Fruit fly (Drosophila melanogaster) whole organism, embryonic: ENCODE measurements around the gene IntS4.

Source experiments
- BEAF-32 ChIP-seq: fragments of 200-800 bp; sonication (Bioruptor generic); optimal IDR thresholded peaks from 3 replicates; lab custom pipeline; 2017; ENCODE audit warnings: missing biosample characterization, missing genetic modification characterization, mild to moderate bottlenecking, moderate library complexity, missing genetic modification reagents
- CG10267 ChIP-seq: fragments of 200-800 bp; sonication (Bioruptor generic); optimal IDR thresholded peaks from 2 replicates; lab custom pipeline; 2018; ENCODE audit warnings: missing biosample characterization, mild to moderate bottlenecking, missing genetic modification characterization, moderate library complexity
- CG10543 ChIP-seq: fragments of 200-800 bp; sonication (Bioruptor generic); optimal IDR thresholded peaks from 3 replicates; lab custom pipeline; 2017; ENCODE audit warnings: missing biosample characterization, mild to moderate bottlenecking, missing genetic modification characterization, moderate library complexity
- CG1233 ChIP-seq: fragments of 200-800 bp; sonication (Bioruptor generic); optimal IDR thresholded peaks from 4 replicates; lab custom pipeline; 2018; ENCODE audit warnings: missing biosample characterization, mild to moderate bottlenecking, missing genetic modification characterization
- CG15269 ChIP-seq: fragments of 200-800 bp; sonication (Bioruptor generic); optimal IDR thresholded peaks from 2 replicates; lab custom pipeline; 2018; ENCODE audit warnings: missing biosample characterization, mild to moderate bottlenecking, missing genetic modification characterization, moderate library complexity
- CG17361 ChIP-seq: fragments of 200-800 bp; sonication (Bioruptor generic); IDR thresholded peaks from 3 replicates; pipeline ENCODE4 v1.3.6; 2022; ENCODE audit warnings: missing biosample characterization, missing genetic modification characterization
- CG17912 ChIP-seq: fragments of 200-800 bp; sonication (Bioruptor generic); optimal IDR thresholded peaks from 2 replicates; lab custom pipeline; 2018; ENCODE audit warnings: missing biosample characterization, mild to moderate bottlenecking, missing genetic modification characterization
- CG18262 ChIP-seq: fragments of 200-800 bp; optimal IDR thresholded peaks from 3 replicates; lab custom pipeline; 2019; ENCODE audit warnings: missing biosample characterization, mild to moderate bottlenecking, missing genetic modification characterization, moderate library complexity
- CG30403 ChIP-seq: fragments of 200-800 bp; sonication (Bioruptor generic); optimal IDR thresholded peaks from 3 replicates; lab custom pipeline; 2016; ENCODE audit warnings: missing biosample characterization, missing genetic modification characterization
- CG30431 ChIP-seq: fragments of 200-800 bp; sonication (Bioruptor generic); optimal IDR thresholded peaks from 2 replicates; lab custom pipeline; 2017; ENCODE audit warnings: missing biosample characterization, missing genetic modification characterization
- CG31441 ChIP-seq: fragments of 200-800 bp; sonication (Bioruptor generic); IDR thresholded peaks from 2 replicates; pipeline ENCODE4 v1.3.6; 2022; ENCODE audit warnings: missing biosample characterization, missing genetic modification characterization
- CG3847 ChIP-seq: fragments of 200-800 bp; sonication (Bioruptor generic); IDR thresholded peaks from 2 replicates; pipeline ENCODE4 v1.3.6; 2022; ENCODE audit warnings: missing biosample characterization, missing genetic modification characterization
- CG5953 ChIP-seq: fragments of 200-800 bp; sonication (Bioruptor generic); IDR thresholded peaks from 2 replicates; pipeline ENCODE4 v1.3.6; 2022; ENCODE audit warnings: missing biosample characterization, missing genetic modification characterization
- CG6175 ChIP-seq: fragments of 200-800 bp; sonication (Bioruptor generic); IDR thresholded peaks from 3 replicates; pipeline ENCODE4 v1.3.6; 2022; ENCODE audit warnings: missing biosample characterization, missing genetic modification characterization
- CG7963 ChIP-seq: fragments of 200-800 bp; sonication (Bioruptor generic); IDR thresholded peaks from 3 replicates; pipeline ENCODE4 v1.3.6; 2022; ENCODE audit warnings: missing biosample characterization, missing genetic modification characterization; ENCODE audit not compliant: partially characterized antibody
- CG8290 ChIP-seq, 3 experiments: fragments of 200-800 bp; sonication (Bioruptor generic); optimal IDR thresholded peaks; 2 replicates each; lab custom pipeline; 2016 to 2019; ENCODE audit warnings: missing biosample characterization in 3 of 3, missing genetic modification characterization in 3 of 3, mild to moderate bottlenecking in 2 of 3, moderate library complexity in 1 of 3
- CG8924 ChIP-seq: fragments of 200-800 bp; optimal IDR thresholded peaks from 3 replicates; lab custom pipeline; 2019; ENCODE audit warnings: missing biosample characterization, mild to moderate bottlenecking, missing genetic modification characterization, moderate library complexity
- CG9437 ChIP-seq: fragments of 200-800 bp; sonication (Bioruptor generic); optimal IDR thresholded peaks from 2 replicates; lab custom pipeline; 2018; ENCODE audit warnings: missing biosample characterization, mild to moderate bottlenecking, missing genetic modification characterization
- D19A ChIP-seq: fragments of 200-800 bp; optimal IDR thresholded peaks from 3 replicates; lab custom pipeline; 2019; ENCODE audit warnings: missing biosample characterization, mild to moderate bottlenecking, missing genetic modification characterization, moderate library complexity
- Dip3 ChIP-seq: fragments of 200-800 bp; sonication (Bioruptor generic); optimal IDR thresholded peaks from 3 replicates; lab custom pipeline; 2016; ENCODE audit warnings: missing biosample characterization, missing genetic modification characterization
- Fer2 ChIP-seq: fragments of 200-800 bp; sonication (Bioruptor generic); optimal IDR thresholded peaks from 2 replicates; lab custom pipeline; 2018; ENCODE audit warnings: missing biosample characterization, mild to moderate bottlenecking, missing genetic modification characterization, moderate library complexity
- Hr51 ChIP-seq, 2 experiments: fragments of 200-800 bp; sonication (Bioruptor generic); optimal IDR thresholded peaks; 2 replicates in 1 of 2; 3 replicates in 1 of 2; lab custom pipeline; 2016 to 2018; ENCODE audit warnings: missing biosample characterization in 2 of 2, missing genetic modification characterization in 2 of 2, mild to moderate bottlenecking in 1 of 2, moderate library complexity in 1 of 2
- Hsf ChIP-seq: fragments of 200-800 bp; sonication (Bioruptor generic); optimal IDR thresholded peaks from 3 replicates; lab custom pipeline; 2016; ENCODE audit warnings: missing biosample characterization, missing genetic modification characterization
- Mrtf ChIP-seq: fragments of 200-800 bp; sonication (Bioruptor generic); IDR thresholded peaks from 3 replicates; pipeline ENCODE4 v1.3.6; 2022; ENCODE audit warnings: missing biosample characterization, missing genetic modification characterization
- Neu2 ChIP-seq: fragments of 200-800 bp; sonication (Bioruptor generic); optimal IDR thresholded peaks from 3 replicates; lab custom pipeline; 2016; ENCODE audit warnings: missing biosample characterization, missing genetic modification characterization, borderline replicate concordance
- PHDP ChIP-seq: fragments of 200-800 bp; sonication (Bioruptor generic); optimal IDR thresholded peaks from 3 replicates; lab custom pipeline; 2018; ENCODE audit warnings: missing biosample characterization, mild to moderate bottlenecking, missing genetic modification characterization, moderate library complexity
- Sin3A ChIP-seq: fragments of >200 bp; optimal IDR thresholded peaks from 2 replicates; lab custom pipeline; 2018
- Sox100B ChIP-seq: fragments of 200-800 bp; sonication (Bioruptor generic); optimal IDR thresholded peaks from 3 replicates; lab custom pipeline; 2018; ENCODE audit warnings: missing biosample characterization, mild to moderate bottlenecking, missing genetic modification characterization
- Sox102F ChIP-seq: fragments of 200-800 bp; sonication (Bioruptor generic); optimal IDR thresholded peaks from 2 replicates; lab custom pipeline; 2018; ENCODE audit warnings: missing biosample characterization, mild to moderate bottlenecking, missing genetic modification characterization, moderate library complexity
- Taf1 ChIP-seq: fragments of 200-800 bp; sonication (Bioruptor generic); IDR thresholded peaks from 2 replicates; pipeline ENCODE4 v1.3.6; 2022; ENCODE audit warnings: missing biosample characterization, missing genetic modification characterization
- en ChIP-seq: fragments of 200-800 bp; sonication (Bioruptor generic); optimal IDR thresholded peaks from 2 replicates; lab custom pipeline; 2016; ENCODE audit warnings: missing biosample characterization, missing genetic modification characterization
- ewg ChIP-seq: fragments of 200-800 bp; sonication (Bioruptor generic); optimal IDR thresholded peaks from 3 replicates; lab custom pipeline; 2017; ENCODE audit warnings: mild to moderate bottlenecking, missing biosample characterization, missing genetic modification reagents, missing genetic modification characterization
- exex ChIP-seq: fragments of 200-800 bp; sonication (Bioruptor generic); optimal IDR thresholded peaks from 4 replicates; lab custom pipeline; 2018; ENCODE audit warnings: missing biosample characterization, mild to moderate bottlenecking, missing genetic modification characterization, moderate library complexity
- fd102C ChIP-seq: fragments of 200-800 bp; sonication (Bioruptor generic); optimal IDR thresholded peaks from 2 replicates; lab custom pipeline; 2018; ENCODE audit warnings: missing biosample characterization, mild to moderate bottlenecking, missing genetic modification characterization, moderate library complexity
- gcm ChIP-seq: fragments of 200-800 bp; sonication (Bioruptor generic); optimal IDR thresholded peaks from 2 replicates; lab custom pipeline; 2019; ENCODE audit warnings: missing biosample characterization, mild to moderate bottlenecking, missing genetic modification characterization, moderate library complexity
- gem ChIP-seq: fragments of 200-800 bp; sonication (Bioruptor generic); optimal IDR thresholded peaks from 2 replicates; lab custom pipeline; 2019; ENCODE audit warnings: missing biosample characterization, mild to moderate bottlenecking, missing genetic modification characterization, moderate library complexity
- grn ChIP-seq: fragments of 200-800 bp; sonication (Bioruptor generic); optimal IDR thresholded peaks from 3 replicates; lab custom pipeline; 2017; ENCODE audit warnings: missing biosample characterization, missing genetic modification characterization
- gsb ChIP-seq: fragments of 200-800 bp; sonication (Bioruptor generic); IDR thresholded peaks from 2 replicates; pipeline ENCODE4 v1.3.6; 2022; ENCODE audit warnings: missing biosample characterization, missing genetic modification characterization
- lov ChIP-seq, 2 experiments: fragments of 200-800 bp in 1 of 2; fragments of >200 bp in 1 of 2; sonication (Bioruptor generic) in 1 of 2; IDR thresholded peaks in 1 of 2; optimal IDR thresholded peaks in 1 of 2; 2 replicates in 1 of 2; 3 replicates in 1 of 2; pipeline versions ENCODE4 v1.3.6 to Lab custom; 2017 to 2022; ENCODE audit warnings: missing biosample characterization in 1 of 2, missing genetic modification characterization in 1 of 2
- maf-S ChIP-seq: fragments of 200-800 bp; sonication (Bioruptor generic); optimal IDR thresholded peaks from 2 replicates; lab custom pipeline; 2016; ENCODE audit warnings: missing biosample characterization, missing genetic modification characterization
- mld ChIP-seq: fragments of 200-800 bp; sonication (Bioruptor generic); IDR thresholded peaks from 3 replicates; pipeline ENCODE4 v1.3.6; 2022; ENCODE audit warnings: missing biosample characterization, missing genetic modification characterization; ENCODE audit not compliant: partially characterized antibody
- nau ChIP-seq: fragments of 200-800 bp; sonication (Bioruptor generic); optimal IDR thresholded peaks from 3 replicates; lab custom pipeline; 2017; ENCODE audit warnings: missing biosample characterization, mild to moderate bottlenecking, missing genetic modification characterization, missing genetic modification reagents
- p53 ChIP-seq: fragments of 200-800 bp; sonication (Bioruptor generic); optimal IDR thresholded peaks from 2 replicates; lab custom pipeline; 2016; ENCODE audit warnings: missing biosample characterization, missing genetic modification characterization
- run ChIP-seq: fragments of 200-800 bp; sonication (Bioruptor generic); optimal IDR thresholded peaks from 3 replicates; lab custom pipeline; 2018; ENCODE audit warnings: missing biosample characterization, mild to moderate bottlenecking, missing genetic modification characterization
- slp2 ChIP-seq: fragments of 200-800 bp; sonication (Bioruptor generic); optimal IDR thresholded peaks from 2 replicates; lab custom pipeline; 2016; ENCODE audit warnings: missing biosample characterization, missing genetic modification characterization
- tup ChIP-seq: fragments of 200-800 bp; sonication (Bioruptor generic); optimal IDR thresholded peaks from 2 replicates; lab custom pipeline; 2016; ENCODE audit warnings: missing biosample characterization, mild to moderate bottlenecking, missing genetic modification characterization, moderate library complexity
- tx ChIP-seq: fragments of 200-800 bp; sonication (Bioruptor generic); optimal IDR thresholded peaks from 2 replicates; lab custom pipeline; 2016; ENCODE audit warnings: missing biosample characterization, missing genetic modification characterization
- wdn ChIP-seq: fragments of 200-800 bp; sonication (Bioruptor generic); IDR thresholded peaks from 2 replicates; pipeline ENCODE4 v1.3.6; 2022; ENCODE audit warnings: missing biosample characterization, missing genetic modification characterization
- wek ChIP-seq: fragments of 200-800 bp; sonication (Bioruptor generic); optimal IDR thresholded peaks from 3 replicates; lab custom pipeline; 2018; ENCODE audit warnings: missing biosample characterization, mild to moderate bottlenecking, missing genetic modification characterization, moderate library complexity
- yki ChIP-seq: fragments of >200 bp; optimal IDR thresholded peaks from 3 replicates; lab custom pipeline; 2018

Gene IntS4

DNA sequence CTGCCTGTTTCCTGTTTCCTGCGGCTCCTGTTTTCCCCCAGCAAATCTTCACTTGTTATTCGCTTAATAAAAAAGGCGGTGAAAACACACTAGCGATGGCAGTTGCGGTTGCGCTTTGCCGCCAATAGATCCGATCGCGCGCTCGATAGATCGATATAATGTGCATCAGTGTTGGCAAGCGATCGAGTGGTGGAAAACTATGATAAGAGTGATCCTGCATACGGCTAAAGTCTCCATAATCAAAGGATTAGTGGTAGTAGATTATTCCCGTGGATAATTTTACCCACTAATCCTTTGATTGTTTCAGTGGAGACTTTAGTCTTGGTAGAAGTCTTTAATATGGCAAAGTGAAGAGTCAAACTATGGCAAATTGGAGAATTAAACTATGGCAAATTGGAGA lies 47.6 kb upstream of the IntS4 start, which contains the start of gene Caf1-180 (continued):
- TF ChIP-seq CG10543 (GFP tag; lab: Kevin White, UChicago) (no peak), Sox100B (GFP tag; lab: Kevin White, UChicago) (no peak), CG1233 (no peak), lov (optimal IDR thresholded peaks at IDR 0.05; lab: Kevin White, UChicago) (no peak), lov (GFP tag; IDR thresholded peaks at IDR 0.05; lab: Robert Waterston, UW) (no peak), CG17361 (GFP tag; lab: Robert Waterston, UW) (no peak; the same call in 2 of the 3 replicates), Sin3A (peak; percentile 58), en (GFP tag; lab: Kevin White, UChicago) (no peak), D19A (tag; lab: Kevin White, UChicago) (no peak), CG8924 (no peak), CG30403 (GFP tag; lab: Kevin White, UChicago) (no peak), slp2 (GFP tag; lab: Kevin White, UChicago) (no peak), CG31441 (GFP tag; lab: Robert Waterston, UW) (no peak), CG9437 (no peak), gcm (no peak), exex (no peak), gem (no peak), fd102C (no peak), CG5953 (GFP tag; lab: Robert Waterston, UW) (no peak), Hr51 (GFP tag; optimal IDR thresholded peaks at IDR 0.05; lab: Kevin White, UChicago) (no peak), Hsf (GFP tag; lab: Kevin White, UChicago) (no peak), CG6175 (GFP tag; lab: Robert Waterston, UW) (0 out of 3 replicates have a peak, but pooled peaks have one; percentile 24), Sox102F (GFP tag; lab: Kevin White, UChicago) (no peak), yki (lab: Kevin White, UChicago) (no peak), p53 (GFP tag; lab: Kevin White, UChicago) (no peak), CG18262 (tag; lab: Kevin White, UChicago) (peak; percentile 13), tx (GFP tag; lab: Kevin White, UChicago) (no peak), CG10267 (tag; lab: Kevin White, UChicago) (peak; percentile 96), CG8290 (GFP tag; optimal IDR thresholded peaks at IDR 0.05; lab: Kevin White, UChicago) (peak; percentile 36), CG8290 (tag; optimal IDR thresholded peaks at IDR 0.05; lab: Kevin White, UChicago) (peak in 1 of 2 experiments; percentile 8), mld (GFP tag; lab: Robert Waterston, UW) (peak; percentile 72; the same call in 2 of the 3 replicates), tup (GFP tag; lab: Kevin White, UChicago) (no peak), CG7963 (peak; percentile 66; the same call in 1 of the 3 replicates), run (tag; lab: Kevin White, UChicago) (no peak), ewg (GFP tag; lab: Kevin White, UChicago) (no peak), Mrtf (GFP tag; lab: Robert Waterston, UW) (no peak), CG30431 (GFP tag; lab: Kevin White, UChicago) (no peak), nau (GFP tag; lab: Kevin White, UChicago) (no peak), BEAF-32 (GFP tag; lab: Kevin White, UChicago) (peak; percentile 91), CG15269 (no peak), CG3847 (GFP tag; lab: Robert Waterston, UW) (peak; percentile 61; the same call in 1 of the 2 replicates), maf-S (GFP tag; lab: Kevin White, UChicago) (no peak), wdn (no peak), CG17912 (GFP tag; lab: Kevin White, UChicago) (peak; percentile 43), gsb (GFP tag; lab: Robert Waterston, UW) (no peak), Taf1 (no peak), PHDP (no peak), wek (GFP tag; lab: Kevin White, UChicago) (no peak), Neu2 (no peak), Fer2 (tag; lab: Kevin White, UChicago) (no peak), grn (GFP tag; lab: Kevin White, UChicago) (peak; percentile 12), Dip3 (GFP tag; lab: Kevin White, UChicago) (peak; percentile 39)
